Worm (Caenorhabditis elegans): ENCODE data around the gene F43G6.17.

Gene F43G6.17

DNA sequence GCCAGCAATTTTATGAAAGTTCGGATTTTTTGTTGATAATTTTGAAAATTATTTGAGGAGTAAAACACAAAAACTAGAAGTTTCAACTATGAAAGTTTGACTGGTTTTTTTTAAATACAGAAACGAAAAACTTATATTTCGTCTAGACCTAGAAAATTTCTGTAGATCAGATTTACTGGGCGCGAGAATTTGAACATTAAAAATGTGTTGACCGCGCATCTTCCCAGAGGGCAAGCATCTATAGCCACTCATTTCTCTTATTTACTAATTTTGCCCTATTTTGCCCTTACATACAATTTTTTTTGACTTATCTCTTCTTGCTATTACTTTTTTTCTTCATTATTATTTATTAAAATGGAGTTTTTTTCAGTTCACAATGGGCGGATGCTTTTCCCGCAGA lies 6.4 kb downstream of the F43G6.17 start, which contains the start of gene F43G6.10:
F43G6.10 (plus strand) TSS at position 371 of the 400 bp plus-strand sequence.
- TF ChIP-seq C04F5.9 (tag; optimal IDR thresholded peaks at IDR 0.05) (no peak), grh-1 (GFP tag; IDR thresholded peaks at IDR 0.05) (no peak), elt-2 (tag; optimal IDR thresholded peaks at IDR 0.05) (no peak), dpl-1 (GFP tag; optimal IDR thresholded peaks at IDR 0.05) (no peak), ceh-8 (GFP tag; optimal IDR thresholded peaks at IDR 0.05) (no peak), mef-2 (tag; optimal IDR thresholded peaks at IDR 0.05) (no peak)

- no peak for TF ChIP-seq nhr-20 (tag; optimal IDR thresholded peaks at IDR 0.05)
- no peak for TF ChIP-seq dpl-1 (GFP tag; optimal IDR thresholded peaks at IDR 0.05)
Measured at ce11 chrII:11810436-11810835, 7.9 kb downstream of the F43G6.17 start, which contains the start of gene F43G6.7. Gene F43G6.7, plus strand, starts transcription at chrII:11810790.

DNA sequence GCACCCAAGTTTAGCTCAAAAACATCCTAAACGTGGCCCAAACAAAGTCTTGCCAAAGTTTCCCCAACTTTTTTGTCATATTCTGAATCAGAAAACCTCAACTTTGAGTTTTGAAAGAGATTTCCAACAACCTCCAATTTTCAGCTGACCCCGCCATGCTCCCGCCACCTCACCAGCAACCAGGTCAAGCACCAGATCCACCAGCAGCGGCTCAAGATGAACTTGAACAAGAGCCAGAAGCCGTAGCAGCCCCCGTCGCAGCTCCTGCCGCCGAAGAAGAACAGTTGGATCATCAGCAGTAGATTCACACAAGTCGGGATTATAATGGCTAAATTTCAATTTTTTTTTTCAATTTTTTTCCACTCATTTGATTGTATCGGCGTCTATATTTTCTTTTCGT lies 8.7 kb downstream of the F43G6.17 start:
- TF ChIP-seq nhr-237 (tag; optimal IDR thresholded peaks at IDR 0.05) = no peak
- TF ChIP-seq lir-3 (tag; optimal IDR thresholded peaks at IDR 0.05; ENCODE audit: poor library complexity) = no peak
- TF ChIP-seq ceh-63 (GFP tag; optimal IDR thresholded peaks at IDR 0.05) = no peak
- no peak for TF ChIP-seq nhr-85 (tag)
- no peak for TF ChIP-seq nhr-77 (tag; optimal IDR thresholded peaks at IDR 0.05)
- no peak for TF ChIP-seq Y116A8C.19 (tag; optimal IDR thresholded peaks at IDR 0.05; ENCODE audit: borderline replicate concordance)

ce11 chrII:11813895-11814369 lies 11.4 kb downstream of the F43G6.17 start, which contains the start of gene F43G6.8:
Gene F43G6.8, minus strand, starts transcription at chrII:11814092.
- TF ChIP-seq nhr-47 (tag; optimal IDR thresholded peaks at IDR 0.05) (peak; percentile 47), lsy-2 (tag; optimal IDR thresholded peaks at IDR 0.05) (peak; percentile 42 to 72), nhr-20 (tag; optimal IDR thresholded peaks at IDR 0.05) (peak; percentile 59), aha-1 (tag; optimal IDR thresholded peaks at IDR 0.05) (no peak), ces-1 (GFP tag; optimal IDR thresholded peaks at IDR 0.05) (no peak), fos-1 (tag; optimal IDR thresholded peaks at IDR 0.05) (no peak), pag-3 (tag; optimal IDR thresholded peaks at IDR 0.05; ENCODE audit: borderline replicate concordance, insufficient read depth) (no peak), isw-1 (GFP tag; IDR thresholded peaks at IDR 0.05) (0 out of 2 replicates have a peak, but pooled peaks have one; percentile 19), Y116A8C.19 (tag; optimal IDR thresholded peaks at IDR 0.05; ENCODE audit: borderline replicate concordance) (no peak), mep-1 (tag; optimal IDR thresholded peaks at IDR 0.05) (peak; percentile 71), snpc-4 (tag; optimal IDR thresholded peaks at IDR 0.05) (peak; percentile 44), mdl-1 (tag; optimal IDR thresholded peaks at IDR 0.05) (peak in 1 of 2 experiments; percentile 76), skn-1 (tag; optimal IDR thresholded peaks at IDR 0.05) (peak; percentile 21), xbp-1 (tag; optimal IDR thresholded peaks at IDR 0.05) (peak; percentile 18), ets-5 (GFP tag; IDR thresholded peaks at IDR 0.05) (no peak), lin-39 (tag; optimal IDR thresholded peaks at IDR 0.05) (no peak), unc-30 (tag; optimal IDR thresholded peaks at IDR 0.05) (no peak), fkh-10 (GFP tag; optimal IDR thresholded peaks at IDR 0.05) (no peak), ztf-11 (tag; optimal IDR thresholded peaks at IDR 0.05) (no peak), fkh-8 (tag; optimal IDR thresholded peaks at IDR 0.05) (peak; percentile 75), unc-62 (GFP tag; optimal IDR thresholded peaks at IDR 0.05) (no peak), blmp-1 (tag; optimal IDR thresholded peaks at IDR 0.05) (peak; percentile 97), alr-1 (tag; optimal IDR thresholded peaks at IDR 0.05; ENCODE audit: borderline replicate concordance) (no peak), rnt-1 (tag; optimal IDR thresholded peaks at IDR 0.05) (peak; percentile 56), irx-1 (tag; optimal IDR thresholded peaks at IDR 0.05) (no peak), hlh-17 (GFP tag; optimal IDR thresholded peaks at IDR 0.05; ENCODE audit: borderline replicate concordance) (no peak), ceh-8 (GFP tag; optimal IDR thresholded peaks at IDR 0.05) (no peak), hpl-2 (GFP tag; optimal IDR thresholded peaks at IDR 0.05) (no peak), jun-1 (tag; optimal IDR thresholded peaks at IDR 0.05) (peak; percentile 12), nhr-19 (GFP tag; conservative IDR thresholded peaks at IDR 0.05) (no peak), egl-27 (tag; optimal IDR thresholded peaks at IDR 0.05) (no peak), nhr-12 (tag; optimal IDR thresholded peaks at IDR 0.05) (no peak), ceh-88 (GFP tag; IDR thresholded peaks at IDR 0.05) (no peak), nhr-90 (tag; optimal IDR thresholded peaks at IDR 0.05; ENCODE audit: poor library complexity) (no peak), ceh-82 (tag; optimal IDR thresholded peaks at IDR 0.05) (peak in 1 of 3 experiments; percentile 47), efl-3 (GFP tag; optimal IDR thresholded peaks at IDR 0.05) (no peak)

Measured in whole organism, L1 larva.